Fruit fly (Drosophila melanogaster) Kc167 (cell line): ENCODE data around the gene CG13760.

Experiments
- Sin3A ChIP-seq: fragments of >200 bp; optimal IDR thresholded peaks from 2 replicates; lab custom pipeline; 2018; ENCODE audit warnings: missing external identifiers
- h ChIP-seq: fragments of >200 bp; optimal IDR thresholded peaks from 3 replicates; lab custom pipeline; 2018; ENCODE audit warnings: missing external identifiers
- insv ChIP-seq: fragments of >200 bp; optimal IDR thresholded peaks from 3 replicates; lab custom pipeline; 2018; ENCODE audit warnings: missing external identifiers
- psq ChIP-seq: fragments of >200 bp; optimal IDR thresholded peaks from 2 replicates; lab custom pipeline; 2017; ENCODE audit warnings: missing external identifiers
- ttk ChIP-seq: sonication (Bioruptor generic); optimal IDR thresholded peaks from 2 replicates; lab custom pipeline; 2017; ENCODE audit warnings: missing external identifiers

DNA sequence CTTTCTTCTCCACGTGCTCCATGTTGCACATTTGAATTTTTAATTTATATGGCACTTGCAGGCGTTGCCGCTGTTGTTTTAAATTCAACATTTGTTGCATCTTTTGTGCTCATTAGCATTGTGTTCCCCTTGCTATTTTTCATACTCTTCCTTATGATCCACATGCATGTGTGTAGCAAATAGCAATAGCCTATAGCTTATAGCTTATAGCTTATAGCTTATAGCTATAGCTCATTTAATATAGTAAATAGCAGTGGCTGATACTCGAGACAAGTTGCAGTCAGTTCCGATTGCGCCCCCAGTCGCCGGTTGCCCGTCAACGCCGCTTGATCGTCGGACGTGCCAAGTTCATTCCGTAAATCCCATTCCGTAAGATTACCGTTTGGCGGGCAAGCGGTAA, 33.6 kb downstream of the CG13760 start, which contains the start of gene Pdfr:
- TF ChIP-seq psq = no peak
- TF ChIP-seq insv (lab: Kevin White, UChicago) = no peak
- no peak for TF ChIP-seq Sin3A (lab: Kevin White, UChicago)
- no peak for TF ChIP-seq h (lab: Kevin White, UChicago)
- TF ChIP-seq ttk = no peak
